Worm (Caenorhabditis elegans): Measurements from ENCODE around the gene T03F6.10.

- TF ChIP-seq jun-1 (tag; optimal IDR thresholded peaks at IDR 0.05): no peak
- no peak for TF ChIP-seq nhr-10 (tag; optimal IDR thresholded peaks at IDR 0.05)
- no peak for TF ChIP-seq snpc-4 (tag; optimal IDR thresholded peaks at IDR 0.05)
- no peak for TF ChIP-seq nhr-42 (GFP tag; IDR thresholded peaks at IDR 0.05)
- TF ChIP-seq nhr-76 (tag; optimal IDR thresholded peaks at IDR 0.05): no peak
- no peak for TF ChIP-seq unc-62 (GFP tag; optimal IDR thresholded peaks at IDR 0.05 in 1 of 2)
- TF ChIP-seq unc-62 (tag; optimal IDR thresholded peaks at IDR 0.05): no peak
- no peak for TF ChIP-seq nhr-25 (tag; optimal IDR thresholded peaks at IDR 0.05; ENCODE audit: borderline replicate concordance, insufficient read depth)
- TF ChIP-seq gei-8 (GFP tag; optimal IDR thresholded peaks at IDR 0.05): no peak
- TF ChIP-seq F26F4.8 (GFP tag; conservative IDR thresholded peaks at IDR 0.05): no peak
- no peak for TF ChIP-seq lin-39 (tag; optimal IDR thresholded peaks at IDR 0.05)
Measured at ce11 chrIII:13370980-13371379, 7.2 kb downstream of the T03F6.10 start, which contains the start of gene T03F6.9.

All from whole organism, L4 larva.